Worm (Caenorhabditis elegans): ENCODE measurements around the gene Y66D12A.11.

Gene Y66D12A.11

DNA sequence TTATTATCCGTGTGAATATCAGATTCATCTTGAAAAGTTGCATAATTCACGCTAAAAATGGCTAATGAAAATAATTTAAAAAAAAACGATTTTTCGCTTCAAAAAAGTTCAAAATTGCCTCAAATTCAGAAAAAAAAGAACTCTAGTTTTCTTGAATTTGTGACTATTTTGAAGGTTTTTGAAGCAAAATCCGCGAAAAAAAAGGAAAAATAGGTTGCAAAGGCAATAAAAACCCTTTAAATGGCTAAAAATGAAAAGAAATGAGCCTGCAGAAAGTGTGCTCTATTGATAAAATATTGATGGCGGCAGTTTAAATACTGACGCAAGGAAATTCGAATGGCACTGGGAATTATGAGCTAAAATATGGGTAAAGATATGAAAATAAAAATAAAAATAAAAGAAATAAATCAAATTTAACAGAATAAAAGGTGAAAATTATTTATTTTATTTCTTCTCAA lies 17.2 kb downstream of the Y66D12A.11 start, which contains the start of gene Y66D12A.7:
Gene Y66D12A.7 (minus strand): TSS at position 51 of the 458 bp plus-strand sequence.
- TF ChIP-seq F13C5.2 (tag; optimal IDR thresholded peaks at IDR 0.05) = no peak
- no peak for TF ChIP-seq hmbx-1 (tag; optimal IDR thresholded peaks at IDR 0.05)
- TF ChIP-seq pes-1 (GFP tag; IDR thresholded peaks at IDR 0.05) = no peak
- no peak for TF ChIP-seq tbx-37 (GFP tag; conservative IDR thresholded peaks at IDR 0.05)
- no peak for TF ChIP-seq tbx-11 (GFP tag; IDR thresholded peaks at IDR 0.05)
- no peak for TF ChIP-seq flt-1 (GFP tag; IDR thresholded peaks at IDR 0.05)
- TF ChIP-seq ama-1 (optimal IDR thresholded peaks at IDR 0.05) = no peak
- TF ChIP-seq aly-1 (tag; optimal IDR thresholded peaks at IDR 0.05) = no peak
- no peak for TF ChIP-seq ceh-36 (tag; optimal IDR thresholded peaks at IDR 0.05)
- no peak for TF ChIP-seq B0310.2 (tag; optimal IDR thresholded peaks at IDR 0.05)
- no peak for TF ChIP-seq ceh-13 (GFP tag; optimal IDR thresholded peaks at IDR 0.05)

DNA sequence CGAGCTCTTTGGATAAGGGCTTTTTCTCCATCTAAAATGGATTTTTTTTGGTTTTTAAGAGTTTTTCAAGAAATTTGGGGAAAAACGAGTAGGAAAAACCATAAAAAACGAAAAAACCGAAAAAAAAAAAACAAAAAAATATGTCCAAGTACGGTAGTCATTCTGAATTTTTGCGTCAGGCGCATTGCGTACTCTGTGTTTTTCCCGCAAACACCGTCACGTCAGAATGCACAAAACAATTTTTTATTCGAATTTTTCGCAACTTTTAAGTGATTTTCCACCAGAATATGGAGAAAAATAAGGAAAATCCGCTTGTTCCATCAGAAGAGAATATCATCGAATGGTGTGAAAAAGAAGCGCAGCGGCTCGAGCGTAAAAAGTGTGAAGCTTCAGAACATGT lies 18.1 kb downstream of the Y66D12A.11 start, which contains the start of the genes Y66D12A.6 and ceh-92:
Gene Y66D12A.6 (minus strand): TSS at position 31 of the 400 bp plus-strand sequence.
Gene ceh-92 (plus strand): TSS at position 229 of the 400 bp plus-strand sequence.
- TF ChIP-seq pes-1 (GFP tag; IDR thresholded peaks at IDR 0.05) = no peak
- no peak for TF ChIP-seq F13C5.2 (tag; optimal IDR thresholded peaks at IDR 0.05)
- no peak for TF ChIP-seq tbx-37 (GFP tag; conservative IDR thresholded peaks at IDR 0.05)
- TF ChIP-seq tra-4 (tag; optimal IDR thresholded peaks at IDR 0.05) = no peak
- no peak for TF ChIP-seq ceh-13 (GFP tag; optimal IDR thresholded peaks at IDR 0.05)
- TF ChIP-seq ets-7 (tag; optimal IDR thresholded peaks at IDR 0.05) = no peak
- TF ChIP-seq aly-1 (tag; optimal IDR thresholded peaks at IDR 0.05) = no peak
- TF ChIP-seq scrt-1 (GFP tag; IDR thresholded peaks at IDR 0.05) = no peak
- no peak for TF ChIP-seq ceh-36 (tag; optimal IDR thresholded peaks at IDR 0.05)

- no peak for TF ChIP-seq tbx-11 (GFP tag; IDR thresholded peaks at IDR 0.05)
- TF ChIP-seq flt-1 (GFP tag; IDR thresholded peaks at IDR 0.05) = no peak
- TF ChIP-seq hmbx-1 (tag; optimal IDR thresholded peaks at IDR 0.05) = no peak
- no peak for TF ChIP-seq B0310.2 (tag; optimal IDR thresholded peaks at IDR 0.05)
- no peak for TF ChIP-seq hmg-4 (GFP tag; optimal IDR thresholded peaks at IDR 0.05)
- TF ChIP-seq hnd-1 (tag; optimal IDR thresholded peaks at IDR 0.05) = no peak
- no peak for TF ChIP-seq pes-1 (GFP tag; IDR thresholded peaks at IDR 0.05)
- TF ChIP-seq tbx-37 (GFP tag; conservative IDR thresholded peaks at IDR 0.05) = no peak
These were observed 19.3 kb downstream of the Y66D12A.11 start for ce11 chrIII:11582569-11582968.

- TF ChIP-seq tbx-11 (GFP tag; IDR thresholded peaks at IDR 0.05) (no peak), hmg-4 (GFP tag; optimal IDR thresholded peaks at IDR 0.05) (no peak), scrt-1 (GFP tag; IDR thresholded peaks at IDR 0.05) (no peak), flt-1 (GFP tag; IDR thresholded peaks at IDR 0.05) (no peak), ama-1 (optimal IDR thresholded peaks at IDR 0.05) (no peak), B0310.2 (tag; optimal IDR thresholded peaks at IDR 0.05) (no peak), ceh-13 (GFP tag; optimal IDR thresholded peaks at IDR 0.05) (no peak), hnd-1 (tag; optimal IDR thresholded peaks at IDR 0.05) (no peak), F13C5.2 (tag; optimal IDR thresholded peaks at IDR 0.05) (no peak), ceh-36 (tag; optimal IDR thresholded peaks at IDR 0.05) (no peak), hmbx-1 (tag; optimal IDR thresholded peaks at IDR 0.05) (no peak), ets-7 (tag; optimal IDR thresholded peaks at IDR 0.05) (no peak), aly-1 (tag; optimal IDR thresholded peaks at IDR 0.05) (no peak), tra-4 (tag; optimal IDR thresholded peaks at IDR 0.05) (no peak), tbx-37 (GFP tag; conservative IDR thresholded peaks at IDR 0.05) (no peak), sea-1 (GFP tag; conservative IDR thresholded peaks at IDR 0.05) (no peak), pes-1 (GFP tag; IDR thresholded peaks at IDR 0.05) (no peak)
These were observed 25.6 kb downstream of the Y66D12A.11 start, which contains the start of gene Y66D12A.3 for ce11 chrIII:11588911-11589310. TSS of gene Y66D12A.3 (plus strand) at chrIII:11589211.

DNA sequence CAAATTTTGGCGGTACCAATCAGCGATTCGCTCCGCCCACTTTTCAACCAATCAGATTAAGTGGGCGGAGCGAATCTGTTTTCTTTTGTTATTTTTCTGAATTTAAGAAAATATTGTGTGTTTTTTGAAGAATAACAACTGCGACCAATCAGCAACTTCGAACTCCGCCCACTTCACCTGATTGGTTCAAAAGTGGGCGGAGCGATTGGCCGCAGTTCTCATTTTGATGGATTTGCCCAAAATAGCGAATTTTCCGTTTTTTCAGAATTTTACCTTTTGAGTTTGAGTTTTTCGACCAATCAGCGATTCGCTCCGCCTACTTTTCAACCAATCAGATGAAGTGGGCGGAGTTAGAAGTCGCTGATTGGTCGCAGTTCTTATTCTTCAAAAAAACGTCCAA lies 26.0 kb downstream of the Y66D12A.11 start:
- no peak for TF ChIP-seq hmbx-1 (tag; optimal IDR thresholded peaks at IDR 0.05)
- no peak for TF ChIP-seq tbx-11 (GFP tag; IDR thresholded peaks at IDR 0.05)
- TF ChIP-seq tra-4 (tag; optimal IDR thresholded peaks at IDR 0.05) = no peak
- TF ChIP-seq pes-1 (GFP tag; IDR thresholded peaks at IDR 0.05) = no peak
- no peak for TF ChIP-seq B0310.2 (tag; optimal IDR thresholded peaks at IDR 0.05)
- no peak for TF ChIP-seq F13C5.2 (tag; optimal IDR thresholded peaks at IDR 0.05)

DNA sequence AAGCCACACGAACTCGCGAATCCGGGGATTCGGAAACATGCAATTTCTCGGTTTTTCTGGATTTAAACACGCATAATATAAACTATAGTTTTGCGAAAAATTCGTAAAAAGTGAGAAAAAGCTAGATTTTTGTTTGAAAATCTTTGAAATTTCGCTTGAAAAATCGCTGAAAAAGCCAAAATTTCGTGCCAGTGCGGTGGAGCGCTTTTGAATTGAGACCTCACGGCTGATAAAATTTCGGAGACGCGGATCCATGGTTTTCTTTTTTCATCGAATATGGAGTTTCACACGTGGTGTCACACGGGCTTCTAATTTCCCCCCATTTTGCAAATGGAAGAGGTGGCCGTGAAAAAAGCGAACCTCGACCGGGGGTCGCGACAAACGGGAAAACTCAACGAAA lies 27.0 kb downstream of the Y66D12A.11 start:
- TF ChIP-seq aly-1 (tag; optimal IDR thresholded peaks at IDR 0.05) (no peak), sea-1 (GFP tag; conservative IDR thresholded peaks at IDR 0.05) (no peak), hmg-4 (GFP tag; optimal IDR thresholded peaks at IDR 0.05) (no peak), scrt-1 (GFP tag; IDR thresholded peaks at IDR 0.05) (no peak), F13C5.2 (tag; optimal IDR thresholded peaks at IDR 0.05) (no peak), ceh-36 (tag; optimal IDR thresholded peaks at IDR 0.05) (no peak), hmbx-1 (tag; optimal IDR thresholded peaks at IDR 0.05) (no peak), ceh-13 (GFP tag; optimal IDR thresholded peaks at IDR 0.05) (no peak)

DNA sequence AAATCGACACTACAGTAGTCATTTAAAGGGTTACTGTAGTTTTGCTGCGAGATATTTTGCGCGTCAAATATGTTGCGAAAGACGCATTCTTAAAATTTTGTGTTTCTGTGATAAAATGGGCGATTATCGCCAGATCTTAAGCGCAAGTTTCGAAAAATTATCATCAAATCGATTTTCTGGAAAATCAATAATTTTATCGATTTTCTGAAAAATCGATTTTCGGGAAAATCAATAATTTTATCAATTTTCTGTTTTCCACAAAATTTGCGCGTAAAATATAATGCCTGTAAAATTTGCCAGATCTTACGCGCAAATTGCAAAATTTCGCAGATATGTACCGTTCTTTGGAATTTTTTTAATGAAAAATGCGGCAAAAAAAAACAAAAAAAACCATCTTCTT lies 28.8 kb downstream of the Y66D12A.11 start:
- TF ChIP-seq hnd-1 (tag; optimal IDR thresholded peaks at IDR 0.05) = no peak
- no peak for TF ChIP-seq tbx-11 (GFP tag; IDR thresholded peaks at IDR 0.05)
- TF ChIP-seq scrt-1 (GFP tag; IDR thresholded peaks at IDR 0.05) = no peak
- TF ChIP-seq ets-7 (tag; optimal IDR thresholded peaks at IDR 0.05) = no peak
- no peak for TF ChIP-seq aly-1 (tag; optimal IDR thresholded peaks at IDR 0.05)

DNA sequence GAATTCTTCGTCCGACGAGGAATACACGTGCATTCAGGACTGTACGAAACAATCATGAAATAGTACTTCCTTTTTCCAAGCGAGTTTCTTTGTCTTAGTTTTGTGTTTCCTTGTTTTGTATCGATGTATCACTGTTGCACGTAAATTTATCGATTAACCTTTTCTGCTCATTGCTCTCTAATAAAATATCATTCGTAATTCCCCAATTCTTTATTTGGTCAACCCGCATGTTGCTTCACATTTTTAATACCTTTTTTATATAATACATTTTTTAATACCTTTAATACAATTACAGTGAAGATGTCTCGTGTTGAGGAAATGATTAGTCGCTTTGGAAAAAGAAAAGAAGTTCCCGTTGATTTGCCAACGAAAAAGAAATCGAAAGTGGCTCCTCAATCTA lies 44.6 kb downstream of the Y66D12A.11 start, which contains the start of gene Y66D12A.1:
Gene Y66D12A.1 (plus strand): TSS at position 301 of the 400 bp plus-strand sequence.
- TF ChIP-seq B0310.2 (tag; optimal IDR thresholded peaks at IDR 0.05) = no peak
- no peak for TF ChIP-seq hnd-1 (tag; optimal IDR thresholded peaks at IDR 0.05)
- TF ChIP-seq pes-1 (GFP tag; IDR thresholded peaks at IDR 0.05) = no peak
- TF ChIP-seq F13C5.2 (tag; optimal IDR thresholded peaks at IDR 0.05) = no peak
- TF ChIP-seq aly-1 (tag; optimal IDR thresholded peaks at IDR 0.05) = no peak
- TF ChIP-seq hmbx-1 (tag; optimal IDR thresholded peaks at IDR 0.05) = no peak
- no peak for TF ChIP-seq ceh-13 (GFP tag; optimal IDR thresholded peaks at IDR 0.05)
- TF ChIP-seq sea-1 (GFP tag; conservative IDR thresholded peaks at IDR 0.05) = no peak
- TF ChIP-seq scrt-1 (GFP tag; IDR thresholded peaks at IDR 0.05) = no peak
- TF ChIP-seq tbx-11 (GFP tag; IDR thresholded peaks at IDR 0.05) = no peak
- no peak for TF ChIP-seq tbx-37 (GFP tag; conservative IDR thresholded peaks at IDR 0.05)

All from whole organism, early embryonic.